Worm (Caenorhabditis elegans): ENCODE measurements around the gene AH9.1.

AH9.1 gene

DNA sequence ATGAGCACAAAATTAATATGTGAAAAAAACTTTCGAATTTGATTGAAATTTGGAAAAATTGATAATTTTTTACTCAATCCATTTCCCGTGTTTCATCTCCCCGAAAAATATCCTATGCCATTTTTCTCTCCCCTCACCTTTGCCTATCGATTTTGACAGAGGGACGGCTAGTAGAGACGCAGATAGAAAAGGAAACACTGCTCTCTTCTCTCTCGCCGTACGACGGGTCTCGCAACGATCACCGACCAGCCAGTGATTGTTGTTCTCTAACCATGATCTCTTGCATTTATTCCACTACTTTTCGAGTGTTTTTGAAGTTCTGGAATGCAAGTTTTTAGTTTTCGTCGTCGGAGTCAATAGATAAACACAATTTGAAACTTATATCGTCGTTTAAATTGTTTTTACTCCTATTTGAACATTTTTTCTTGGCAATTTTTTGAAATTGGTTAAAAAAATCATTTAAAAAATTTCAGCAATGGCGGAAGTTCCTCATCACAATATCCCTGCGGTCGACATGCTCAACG lies 9.3 kb downstream of the AH9.1 start, which contains the start of gene vha-15 (continued):
- TF ChIP-seq let-526 (GFP tag; IDR thresholded peaks at IDR 0.05) (no peak), egl-18 (GFP tag; IDR thresholded peaks at IDR 0.05) (no peak), mes-4 (tag; optimal IDR thresholded peaks at IDR 0.05) (no peak), C17E4.6 (GFP tag; IDR thresholded peaks at IDR 0.05) (no peak), nhr-90 (tag; optimal IDR thresholded peaks at IDR 0.05) (no peak), aptf-3 (GFP tag; IDR thresholded peaks at IDR 0.05) (no peak), B0035.1 (tag; optimal IDR thresholded peaks at IDR 0.05) (no peak), F37B4.10 (GFP tag; IDR thresholded peaks at IDR 0.05) (no peak), K11D2.4 (GFP tag; IDR thresholded peaks at IDR 0.05) (no peak), F39B2.1 (GFP tag; IDR thresholded peaks at IDR 0.05) (no peak), F33H1.4 (GFP tag; IDR thresholded peaks at IDR 0.05) (peak; percentile 63), dox-1 (GFP tag; IDR thresholded peaks at IDR 0.05) (no peak; the same call in 1 of the 2 replicates), snpc-4 (GFP tag; optimal IDR thresholded peaks at IDR 0.05) (no peak), snpc-4 (tag; optimal IDR thresholded peaks at IDR 0.05) (peak in 1 of 4 experiments; percentile 59), ccch-3 (GFP tag; optimal IDR thresholded peaks at IDR 0.05) (no peak), Y79H2A.3 (GFP tag; conservative IDR thresholded peaks at IDR 0.05) (no peak), madf-10 (tag; optimal IDR thresholded peaks at IDR 0.05) (peak; percentile 30), ekl-4 (GFP tag; IDR thresholded peaks at IDR 0.05) (peak; percentile 47; the same call in 1 of the 2 replicates), ceh-58 (GFP tag; IDR thresholded peaks at IDR 0.05) (no peak), xnd-1 (tag; optimal IDR thresholded peaks at IDR 0.05) (no peak), pha-4 (tag; optimal IDR thresholded peaks at IDR 0.05) (peak; percentile 39), B0336.3 (GFP tag; IDR thresholded peaks at IDR 0.05) (no peak), nfya-1 (tag; optimal IDR thresholded peaks at IDR 0.05; ENCODE audit: borderline replicate concordance, insufficient read depth) (no peak), T26A5.8 (tag; optimal IDR thresholded peaks at IDR 0.05) (no peak), hmg-20 (GFP tag; IDR thresholded peaks at IDR 0.05) (no peak), F23B12.7 (tag; optimal IDR thresholded peaks at IDR 0.05; ENCODE audit: insufficient read depth) (no peak), sdz-38 (tag; optimal IDR thresholded peaks at IDR 0.05) (no peak), hlh-26 (GFP tag; conservative IDR thresholded peaks at IDR 0.05) (no peak), cebp-1 (GFP tag; IDR thresholded peaks at IDR 0.05) (no peak), cebp-1 (tag; optimal IDR thresholded peaks at IDR 0.05) (peak; percentile 62), lin-54 (GFP tag; optimal IDR thresholded peaks at IDR 0.05) (no peak), ztf-28 (GFP tag; IDR thresholded peaks at IDR 0.05) (no peak), F22D6.2 (tag; optimal IDR thresholded peaks at IDR 0.05) (no peak), chd-7 (tag; optimal IDR thresholded peaks at IDR 0.05) (no peak), let-607 (tag; optimal IDR thresholded peaks at IDR 0.05) (no peak), nfyb-1 (GFP tag; IDR thresholded peaks at IDR 0.05) (no peak), F57A8.1 (GFP tag; optimal IDR thresholded peaks at IDR 0.05) (no peak), Y95B8A.8 (GFP tag; IDR thresholded peaks at IDR 0.05) (no peak), ceh-91 (GFP tag; IDR thresholded peaks at IDR 0.05) (no peak), ceh-100 (GFP tag; IDR thresholded peaks at IDR 0.05) (no peak), mxl-1 (tag; optimal IDR thresholded peaks at IDR 0.05) (no peak), B0019.2 (GFP tag; conservative IDR thresholded peaks at IDR 0.05) (no peak), tbp1 (GFP tag; optimal IDR thresholded peaks at IDR 0.05) (peak; percentile 7), die-1 (tag; optimal IDR thresholded peaks at IDR 0.05) (no peak), lin-40 (tag; optimal IDR thresholded peaks at IDR 0.05) (peak; percentile 72), nhr-179 (tag; optimal IDR thresholded peaks at IDR 0.05) (no peak), madf-6 (GFP tag; IDR thresholded peaks at IDR 0.05) (0 out of 2 replicates have a peak, but pooled peaks have one; percentile 14), egl-44 (GFP tag; IDR thresholded peaks at IDR 0.05) (no peak), unc-62 (GFP tag; optimal IDR thresholded peaks at IDR 0.05) (peak; percentile 7), zim-3 (tag; optimal IDR thresholded peaks at IDR 0.05) (no peak)
